Worm (Caenorhabditis elegans): ENCODE data around the gene gpd-1.

ce11 chrII:10351963-10352362 is 42.0 kb upstream of the gpd-1 start, which contains the start of gene C07E3.8:
- TF ChIP-seq D1046.2 (GFP tag; IDR thresholded peaks at IDR 0.05) = no peak
- TF ChIP-seq ctbp-1 (GFP tag; IDR thresholded peaks at IDR 0.05) = no peak
- TF ChIP-seq vab-7 (GFP tag; IDR thresholded peaks at IDR 0.05) = no peak
- no peak for TF ChIP-seq unc-62 (GFP tag; optimal IDR thresholded peaks at IDR 0.05 in 1 of 2)
- TF ChIP-seq unc-62 (tag; optimal IDR thresholded peaks at IDR 0.05) = no peak
- no peak for TF ChIP-seq unc-39 (tag; optimal IDR thresholded peaks at IDR 0.05)
- no peak for TF ChIP-seq ces-1 (GFP tag; optimal IDR thresholded peaks at IDR 0.05)
- no peak for TF ChIP-seq lin-39 (tag; optimal IDR thresholded peaks at IDR 0.05)
- TF ChIP-seq duxl-1 (tag; optimal IDR thresholded peaks at IDR 0.05; ENCODE audit: poor library complexity) = no peak
- TF ChIP-seq nhr-11 (tag; optimal IDR thresholded peaks at IDR 0.05) = no peak

Data from whole organism, L4 larva.